Fruit fly (Drosophila melanogaster): ENCODE results near the gene CG6793.

dm6 chr3L:11992960-11993359 lies 49.2 kb upstream of the CG6793 start, which contains the start of gene viaf:
- TF ChIP-seq CG7045 (GFP tag; optimal IDR thresholded peaks at IDR 0.05) (no peak), Clk (GFP tag; optimal IDR thresholded peaks at IDR 0.05) (no peak), Hr96 (GFP tag; optimal IDR thresholded peaks at IDR 0.05) (no peak), tj (GFP tag; optimal IDR thresholded peaks at IDR 0.05) (no peak), CG12768 (GFP tag; optimal IDR thresholded peaks at IDR 0.05) (no peak), CG1620 (GFP tag; optimal IDR thresholded peaks at IDR 0.05) (peak; percentile 27), kay (GFP tag; ENCODE audit: borderline replicate concordance) (peak; percentile 99), Mnt (GFP tag; optimal IDR thresholded peaks at IDR 0.05) (peak; percentile 53), cnc (optimal IDR thresholded peaks at IDR 0.05) (no peak), CG11617 (GFP tag; optimal IDR thresholded peaks at IDR 0.05) (peak; percentile 31), CG33017 (tag; optimal IDR thresholded peaks at IDR 0.05) (no peak)
